Fruit fly (Drosophila melanogaster) whole organism, prepupa: ENCODE measurements around the gene Rrp5.

Source experiments
- CG11294 ChIP-seq: fragments of 200-800 bp; sonication (Bioruptor generic); IDR thresholded peaks from 2 replicates; pipeline ENCODE4 v1.3.6; 2022; ENCODE audit warnings: missing biosample characterization, missing genetic modification characterization
- CG11762 ChIP-seq: fragments of 200-800 bp; sonication (Bioruptor generic); optimal IDR thresholded peaks from 3 replicates; lab custom pipeline; 2016; ENCODE audit warnings: missing biosample characterization, missing genetic modification characterization; ENCODE audit not compliant: insufficient read depth
- CG15336 ChIP-seq: fragments of 200-800 bp; sonication (Bioruptor generic); IDR thresholded peaks from 2 replicates; pipeline ENCODE4 v1.3.6; 2022; ENCODE audit warnings: missing biosample characterization, missing genetic modification characterization
- CG1621 ChIP-seq: fragments of 200-800 bp; sonication (Bioruptor generic); optimal IDR thresholded peaks from 3 replicates; lab custom pipeline; 2018; ENCODE audit warnings: missing biosample characterization, mild to moderate bottlenecking, missing genetic modification characterization
- CG3032 ChIP-seq: fragments of 200-800 bp; optimal IDR thresholded peaks from 2 replicates; lab custom pipeline; 2019; ENCODE audit warnings: missing biosample characterization, mild to moderate bottlenecking, missing genetic modification characterization, moderate library complexity
- CG3919 ChIP-seq: fragments of 200-800 bp; sonication (Bioruptor generic); optimal IDR thresholded peaks from 3 replicates; lab custom pipeline; 2016; ENCODE audit warnings: missing biosample characterization, missing genetic modification characterization
- CG6163 ChIP-seq: fragments of 200-800 bp; sonication (Bioruptor generic); IDR thresholded peaks from 3 replicates; pipeline ENCODE4 v1.3.6; 2022; ENCODE audit warnings: missing biosample characterization, missing genetic modification characterization
- CG6276 ChIP-seq: fragments of 200-800 bp; sonication (Bioruptor generic); optimal IDR thresholded peaks from 2 replicates; lab custom pipeline; 2017; ENCODE audit warnings: missing biosample characterization, mild to moderate bottlenecking, missing genetic modification characterization
- CG6792 ChIP-seq: fragments of 200-800 bp; sonication (Bioruptor generic); optimal IDR thresholded peaks from 3 replicates; lab custom pipeline; 2016; ENCODE audit warnings: missing biosample characterization, missing genetic modification characterization
- CG6808 ChIP-seq: fragments of 200-800 bp; sonication (Bioruptor generic); optimal IDR thresholded peaks from 3 replicates; lab custom pipeline; 2017; ENCODE audit warnings: missing biosample characterization, missing genetic modification characterization, mild to moderate bottlenecking, moderate library complexity, missing genetic modification reagents
- CG8632 ChIP-seq: fragments of 200-800 bp; sonication (Bioruptor generic); optimal IDR thresholded peaks from 3 replicates; lab custom pipeline; 2016; ENCODE audit warnings: missing biosample characterization, missing genetic modification characterization
- CG9139 ChIP-seq: fragments of 200-800 bp; sonication (Bioruptor generic); optimal IDR thresholded peaks from 3 replicates; lab custom pipeline; 2017; ENCODE audit warnings: missing biosample characterization, mild to moderate bottlenecking, missing genetic modification characterization
- Eip75B ChIP-seq: fragments of 200-800 bp; sonication (Bioruptor generic); optimal IDR thresholded peaks from 3 replicates; lab custom pipeline; 2016; ENCODE audit warnings: missing biosample characterization, missing genetic modification characterization
- Eip78C ChIP-seq: fragments of 200-800 bp; sonication (Bioruptor generic); peaks from one replicate; lab custom pipeline; 2016; ENCODE audit warnings: missing biosample characterization, missing genetic modification characterization
- Eip93F ChIP-seq: fragments of 200-800 bp; sonication (Bioruptor generic); optimal IDR thresholded peaks from 2 replicates; lab custom pipeline; 2016; ENCODE audit warnings: missing biosample characterization, mild to moderate bottlenecking, missing genetic modification characterization
- Ets21C ChIP-seq: fragments of 200-800 bp; sonication (Bioruptor generic); optimal IDR thresholded peaks from 3 replicates; lab custom pipeline; 2016; ENCODE audit warnings: missing biosample characterization, missing genetic modification characterization
- Hr39 ChIP-seq: fragments of 200-800 bp; sonication (Bioruptor generic); optimal IDR thresholded peaks from 2 replicates; lab custom pipeline; 2016; ENCODE audit warnings: missing biosample characterization, missing genetic modification characterization
- Lpt ChIP-seq: fragments of 200-800 bp; sonication (Bioruptor generic); optimal IDR thresholded peaks from 3 replicates; lab custom pipeline; 2016; ENCODE audit warnings: missing biosample characterization, missing genetic modification characterization
- Met ChIP-seq: fragments of 200-800 bp; sonication (Bioruptor generic); optimal IDR thresholded peaks from 3 replicates; lab custom pipeline; 2016; ENCODE audit warnings: missing biosample characterization, missing genetic modification characterization
- OdsH ChIP-seq: fragments of 200-800 bp; sonication (Bioruptor generic); optimal IDR thresholded peaks from 3 replicates; lab custom pipeline; 2016; ENCODE audit warnings: missing biosample characterization, missing genetic modification characterization
- Smox ChIP-seq: fragments of 200-800 bp; sonication (Bioruptor generic); optimal IDR thresholded peaks from 3 replicates; lab custom pipeline; 2016; ENCODE audit warnings: missing biosample characterization, missing genetic modification characterization
- Sox14 ChIP-seq: fragments of 200-800 bp; sonication (Bioruptor generic); optimal IDR thresholded peaks from 3 replicates; lab custom pipeline; 2016; ENCODE audit warnings: missing biosample characterization, missing genetic modification characterization
- Sox15 ChIP-seq: fragments of 200-800 bp; sonication (Bioruptor generic); optimal IDR thresholded peaks from 3 replicates; lab custom pipeline; 2016; ENCODE audit warnings: missing biosample characterization, missing genetic modification characterization
- dac ChIP-seq: fragments of 200-800 bp; sonication (Bioruptor generic); optimal IDR thresholded peaks from 2 replicates; lab custom pipeline; 2017; ENCODE audit warnings: missing biosample characterization, mild to moderate bottlenecking, missing genetic modification characterization
- eg ChIP-seq: fragments of 200-800 bp; sonication (Bioruptor generic); IDR thresholded peaks from 3 replicates; pipeline ENCODE4 v1.3.6; 2022; ENCODE audit warnings: missing biosample characterization, missing genetic modification characterization
- esn ChIP-seq: fragments of 200-800 bp; sonication (Bioruptor generic); optimal IDR thresholded peaks from 2 replicates; lab custom pipeline; 2016; ENCODE audit warnings: missing biosample characterization, mild to moderate bottlenecking, missing genetic modification characterization, moderate library complexity
- fd59A ChIP-seq: fragments of 200-800 bp; sonication (Bioruptor generic); optimal IDR thresholded peaks from 2 replicates; lab custom pipeline; 2017; ENCODE audit warnings: missing biosample characterization, mild to moderate bottlenecking, missing genetic modification characterization, missing genetic modification reagents
- fkh ChIP-seq: fragments of 200-800 bp; sonication (Bioruptor generic); optimal IDR thresholded peaks from 3 replicates; lab custom pipeline; 2017; ENCODE audit warnings: missing biosample characterization, mild to moderate bottlenecking, missing genetic modification characterization, moderate library complexity
- net ChIP-seq: fragments of 200-800 bp; sonication (Bioruptor generic); optimal IDR thresholded peaks from 3 replicates; lab custom pipeline; 2016; ENCODE audit warnings: missing biosample characterization, missing genetic modification characterization
- pdm3 ChIP-seq: fragments of 200-800 bp; sonication (Bioruptor generic); optimal IDR thresholded peaks from 3 replicates; lab custom pipeline; 2016; ENCODE audit warnings: missing biosample characterization, missing genetic modification characterization
- spab ChIP-seq: fragments of 200-800 bp; sonication (Bioruptor generic); optimal IDR thresholded peaks from 2 replicates; lab custom pipeline; 2017; ENCODE audit warnings: missing biosample characterization, mild to moderate bottlenecking, missing genetic modification characterization, missing genetic modification reagents
- ss ChIP-seq, 2 experiments: fragments of 200-800 bp; sonication (Bioruptor generic); optimal IDR thresholded peaks; 2 replicates in 1 of 2; 3 replicates in 1 of 2; lab custom pipeline; 2017 to 2018; ENCODE audit warnings: mild to moderate bottlenecking in 2 of 2, missing biosample characterization in 2 of 2, missing genetic modification characterization in 2 of 2, moderate library complexity in 1 of 2
- svp ChIP-seq: fragments of 200-800 bp; sonication (Bioruptor generic); peaks from one replicate; lab custom pipeline; 2016; ENCODE audit warnings: missing biosample characterization, missing genetic modification characterization
- topi ChIP-seq: fragments of 200-800 bp; sonication (Bioruptor generic); optimal IDR thresholded peaks from 3 replicates; lab custom pipeline; 2016; ENCODE audit warnings: missing biosample characterization, missing genetic modification characterization

Gene Rrp5

DNA sequence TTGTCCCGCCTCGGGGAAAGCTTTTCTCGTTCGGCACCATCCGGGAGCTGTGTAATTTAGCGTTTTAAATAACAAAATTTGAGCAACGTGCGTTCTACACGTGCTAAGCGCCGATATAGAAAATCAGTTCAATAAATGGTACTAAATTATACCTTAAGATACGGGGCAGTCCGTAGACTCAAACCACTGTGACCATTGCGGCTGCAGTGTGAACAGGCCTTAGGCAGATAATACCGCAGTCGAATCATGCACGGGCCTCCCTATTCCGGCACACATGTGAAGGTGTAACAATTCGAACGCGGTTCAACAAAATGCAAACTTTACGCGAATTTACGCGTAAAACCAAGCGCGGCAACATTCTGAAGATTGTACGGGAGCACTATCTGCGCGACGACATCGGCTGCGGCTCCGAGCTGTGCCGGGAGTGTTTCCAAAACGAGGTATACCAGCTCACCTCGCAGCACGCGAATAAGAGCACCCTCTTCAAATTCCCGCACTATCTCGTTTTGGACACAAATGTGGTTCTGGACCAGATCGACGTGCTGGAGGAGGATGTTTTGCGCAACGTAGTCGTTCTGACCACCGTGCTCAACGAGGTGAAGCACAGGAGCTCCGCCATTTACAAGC is at the start of gene Rrp5, which contains the start of gene Dis3:
Gene Rrp5 (minus strand): TSS at position 135 of the 627 bp plus-strand sequence.
Gene Dis3 (plus strand): TSS at position 252 of the 627 bp plus-strand sequence.
- TF ChIP-seq ss (GFP tag; optimal IDR thresholded peaks at IDR 0.05; lab: Kevin White, UChicago), result no peak
- TF ChIP-seq Eip93F (GFP tag; lab: Kevin White, UChicago), result no peak
- no peak for TF ChIP-seq Sox14 (GFP tag; lab: Kevin White, UChicago)
- no peak for TF ChIP-seq fkh (GFP tag; lab: Kevin White, UChicago)
- no peak for TF ChIP-seq esn (GFP tag; lab: Kevin White, UChicago)
- no peak for TF ChIP-seq Hr39 (GFP tag; lab: Kevin White, UChicago)
- TF ChIP-seq CG8632 (GFP tag; lab: Kevin White, UChicago), result no peak
- no peak for TF ChIP-seq CG11294 (GFP tag; lab: Robert Waterston, UW)
- no peak for TF ChIP-seq spab (GFP tag; lab: Kevin White, UChicago)
- TF ChIP-seq Sox15 (GFP tag; lab: Kevin White, UChicago), result no peak
- peak; percentile 93 for TF ChIP-seq CG1621
- no peak for TF ChIP-seq CG6792 (GFP tag; lab: Kevin White, UChicago)
- no peak for TF ChIP-seq svp (GFP tag; lab: Kevin White, UChicago)
- TF ChIP-seq topi (GFP tag; lab: Kevin White, UChicago), result no peak
- TF ChIP-seq eg (GFP tag; lab: Robert Waterston, UW), result 0 out of 3 replicates have a peak, but pooled peaks have one; percentile 12
- TF ChIP-seq Lpt (GFP tag; lab: Kevin White, UChicago), result no peak

DNA sequence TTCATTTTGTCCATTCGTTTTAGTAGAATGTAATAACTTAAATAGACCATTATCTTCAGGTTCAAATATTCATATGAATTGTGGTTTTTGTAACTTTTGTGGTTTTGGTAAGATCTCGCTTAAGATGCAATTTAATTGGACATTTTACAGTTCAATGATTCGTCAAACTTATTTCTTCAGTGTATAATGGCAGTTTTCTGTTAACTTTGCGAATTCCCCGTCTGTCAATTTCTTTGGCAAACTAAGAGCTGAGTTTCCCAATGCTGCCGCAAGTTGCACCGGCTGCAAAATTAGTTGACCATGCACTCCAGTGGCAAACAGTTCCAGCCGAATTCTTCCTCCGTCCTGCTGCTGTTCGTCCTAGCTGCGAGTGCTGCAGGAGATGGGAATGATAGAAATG is 43.4 kb upstream of the Rrp5 start, which contains the start of gene CG33342:
Gene CG33342 (plus strand): TSS at position 301 of the 400 bp plus-strand sequence.
- no peak for TF ChIP-seq CG8632 (GFP tag; lab: Kevin White, UChicago)
- TF ChIP-seq esn (GFP tag; lab: Kevin White, UChicago), result no peak
- no peak for TF ChIP-seq Met
- no peak for TF ChIP-seq Eip78C (GFP tag; lab: Kevin White, UChicago)
- no peak for TF ChIP-seq Eip93F (GFP tag; lab: Kevin White, UChicago)
- no peak for TF ChIP-seq dac (GFP tag; lab: Kevin White, UChicago)
- TF ChIP-seq CG11762 (GFP tag; lab: Kevin White, UChicago), result no peak
- no peak for TF ChIP-seq CG3919 (GFP tag; lab: Kevin White, UChicago)
- TF ChIP-seq pdm3, result no peak
- no peak for TF ChIP-seq Eip75B (GFP tag; lab: Kevin White, UChicago)
- TF ChIP-seq net (GFP tag; lab: Kevin White, UChicago), result no peak
- TF ChIP-seq CG1621, result no peak
- no peak for TF ChIP-seq CG15336 (GFP tag; lab: Robert Waterston, UW)

DNA sequence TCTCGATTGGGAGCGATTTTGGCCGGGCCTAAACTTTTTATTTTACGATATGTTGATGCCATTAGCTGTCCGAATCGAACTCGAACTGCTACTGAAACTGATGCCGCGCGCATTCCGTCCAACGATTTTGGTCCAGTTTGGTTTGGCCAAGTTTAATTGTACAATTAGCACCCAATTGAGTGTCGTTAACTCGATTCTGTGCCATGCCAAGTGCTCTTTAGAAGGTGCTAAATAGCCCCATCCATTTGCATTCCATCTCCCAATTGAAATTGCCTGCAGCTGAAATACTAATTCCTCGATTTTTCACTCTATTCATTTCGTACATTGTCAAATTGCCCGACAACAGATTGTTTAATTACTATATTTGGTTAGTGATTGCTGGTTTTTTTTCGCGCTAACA is 42.4 kb upstream of the Rrp5 start, which contains the start of gene CG17781:
Gene CG17781 (minus strand): TSS at position 101 of the 400 bp plus-strand sequence.
- no peak for TF ChIP-seq CG3032
- TF ChIP-seq CG6808 (GFP tag; lab: Kevin White, UChicago), result no peak
- TF ChIP-seq CG6163, result no peak

DNA sequence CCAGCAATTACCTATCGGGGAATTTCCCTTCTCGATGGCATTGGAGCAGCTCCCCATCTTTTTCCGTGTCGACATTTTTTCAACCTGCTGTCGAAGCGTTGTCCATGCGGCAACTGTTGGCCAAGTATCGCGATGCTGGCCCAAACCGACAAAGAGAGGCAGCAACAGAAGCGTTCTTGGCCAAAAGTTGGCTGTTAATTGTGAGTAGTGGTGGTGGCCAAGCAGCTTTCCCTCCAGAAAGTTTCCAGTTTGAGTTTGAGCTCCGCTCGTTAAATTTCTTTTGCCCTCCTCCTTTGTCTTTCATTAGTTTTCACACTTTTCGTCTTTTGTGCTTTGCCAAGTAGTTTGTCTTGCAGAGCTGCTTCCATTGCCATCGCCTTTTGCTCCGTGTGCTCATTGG is 39.5 kb upstream of the Rrp5 start, which contains the start of gene CG17782:
Gene CG17782 (minus strand): TSS at position 101 of the 400 bp plus-strand sequence.
- TF ChIP-seq Smox (GFP tag; lab: Kevin White, UChicago), result no peak
- no peak for TF ChIP-seq CG6276
- TF ChIP-seq Eip93F (GFP tag; lab: Kevin White, UChicago), result no peak

DNA sequence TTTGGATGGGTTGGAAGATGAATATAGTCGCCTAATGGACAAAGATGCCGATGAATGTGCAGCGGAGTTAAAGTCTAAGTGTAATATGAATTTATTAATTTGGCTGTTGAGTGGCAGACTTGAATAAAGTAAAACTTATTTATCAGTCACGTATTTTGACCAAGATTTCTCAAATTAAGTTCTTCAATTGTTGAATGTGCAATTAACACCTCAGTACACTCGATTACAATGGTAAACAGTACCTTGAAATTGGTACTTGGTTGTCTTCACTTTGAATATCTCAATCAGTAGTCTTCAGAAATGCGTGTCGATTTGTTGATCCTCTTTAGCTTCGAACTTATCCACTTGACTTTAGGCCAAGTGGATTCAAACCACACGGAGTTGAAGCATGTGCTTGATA is 36.2 kb upstream of the Rrp5 start, which contains the start of gene CG13614:
Gene CG13614 (plus strand): TSS at position 301 of the 400 bp plus-strand sequence.
- TF ChIP-seq svp (GFP tag; lab: Kevin White, UChicago) (no peak), OdsH (GFP tag; lab: Kevin White, UChicago) (no peak), Ets21C (GFP tag; lab: Kevin White, UChicago) (no peak), CG9139 (GFP tag; lab: Kevin White, UChicago) (no peak), ss (GFP tag; optimal IDR thresholded peaks at IDR 0.05; lab: Kevin White, UChicago) (no peak), fd59A (no peak), eg (GFP tag; lab: Robert Waterston, UW) (no peak), Met (no peak), Eip93F (GFP tag; lab: Kevin White, UChicago) (no peak)
- TF ChIP-seq, all 60 proteins: peak for 0
